Worm (Caenorhabditis elegans): ENCODE data around the gene evl-20.
A peak's percentile ranks its signal among the peaks of the same experiment; 100 is the strongest.

The evl-20 gene

ce11 chrII:8428947-8429919, 14.9 kb upstream of the evl-20 start:
- TF ChIP-seq lin-13 (GFP tag; optimal IDR thresholded peaks at IDR 0.05) (no peak), dpl-1 (GFP tag; optimal IDR thresholded peaks at IDR 0.05) (peak; percentile 24), aha-1 (tag) (peak; percentile 76), lsy-2 (tag; optimal IDR thresholded peaks at IDR 0.05) (peak in 1 of 2 experiments; percentile 43), tra-1 (GFP tag; IDR thresholded peaks at IDR 0.05) (no peak), hmg-1.1 (GFP tag; IDR thresholded peaks at IDR 0.05) (peak; percentile 36; the same call in 1 of the 2 replicates), gei-8 (GFP tag; optimal IDR thresholded peaks at IDR 0.05) (no peak), mxl-3 (GFP tag; optimal IDR thresholded peaks at IDR 0.05) (peak; percentile 7), dve-1 (tag; optimal IDR thresholded peaks at IDR 0.05; ENCODE audit: insufficient read depth) (no peak), F49E8.2 (tag; optimal IDR thresholded peaks at IDR 0.05; ENCODE audit: borderline replicate concordance) (peak; percentile 52), nhr-28 (tag; optimal IDR thresholded peaks at IDR 0.05) (peak; percentile 19), daf-16 (GFP tag; optimal IDR thresholded peaks at IDR 0.05) (no peak), daf-16 (tag; optimal IDR thresholded peaks at IDR 0.05) (peak; percentile 8), unc-130 (GFP tag; optimal IDR thresholded peaks at IDR 0.05) (peak; percentile 14), attf-4 (tag; optimal IDR thresholded peaks at IDR 0.05) (no peak)

- TF ChIP-seq daf-16 (GFP tag; optimal IDR thresholded peaks at IDR 0.05): no peak
- TF ChIP-seq daf-16 (tag; optimal IDR thresholded peaks at IDR 0.05): no peak
- TF ChIP-seq unc-130 (GFP tag; optimal IDR thresholded peaks at IDR 0.05): no peak
Observed at ce11 chrII:8431954-8432353, 12.2 kb upstream of the evl-20 start, which contains the start of gene acp-2. TSS of gene acp-2 (minus strand) at chrII:8432054.

- TF ChIP-seq tra-1 (GFP tag; IDR thresholded peaks at IDR 0.05) (no peak), ztf-11 (tag; optimal IDR thresholded peaks at IDR 0.05) (no peak), F44E2.7 (GFP tag; IDR thresholded peaks at IDR 0.05) (no peak), snpc-1.2 (GFP tag; IDR thresholded peaks at IDR 0.05) (no peak), zag-1 (tag; optimal IDR thresholded peaks at IDR 0.05) (no peak), nhr-237 (tag; optimal IDR thresholded peaks at IDR 0.05) (no peak), lir-3 (tag; optimal IDR thresholded peaks at IDR 0.05) (no peak), tag-97 (GFP tag; IDR thresholded peaks at IDR 0.05) (no peak), attf-4 (tag; optimal IDR thresholded peaks at IDR 0.05) (no peak), ZK337.2 (GFP tag; IDR thresholded peaks at IDR 0.05) (no peak), sdz-12 (GFP tag; optimal IDR thresholded peaks at IDR 0.05) (no peak)
Observed at ce11 chrII:8435005-8435404, 9.1 kb upstream of the evl-20 start, which contains the start of gene acp-4. TSS of gene acp-4 (minus strand) at chrII:8435105.

ce11 chrII:8437035-8437434, 7.1 kb upstream of the evl-20 start, which contains the start of gene acp-3:
TSS of gene acp-3 (minus strand) at chrII:8437135.
- TF ChIP-seq hmg-1.1 (GFP tag; IDR thresholded peaks at IDR 0.05) (no peak), ztf-7 (tag; optimal IDR thresholded peaks at IDR 0.05) (no peak), unc-62 (GFP tag; optimal IDR thresholded peaks at IDR 0.05 in 1 of 2) (peak in 1 of 2 experiments; percentile 68), unc-62 (tag; optimal IDR thresholded peaks at IDR 0.05) (no peak), aha-1 (tag) (peak; percentile 84), arid-1 (GFP tag; conservative IDR thresholded peaks at IDR 0.05) (no peak), F10B5.3 (tag; optimal IDR thresholded peaks at IDR 0.05) (no peak), ama-1 (optimal IDR thresholded peaks at IDR 0.05) (no peak), pqm-1 (tag; optimal IDR thresholded peaks at IDR 0.05) (no peak), dmd-8 (GFP tag; IDR thresholded peaks at IDR 0.05) (no peak)

- TF ChIP-seq unc-62 (GFP tag; optimal IDR thresholded peaks at IDR 0.05 in 1 of 2): peak in 1 of 2 experiments; percentile 13
- no peak for TF ChIP-seq unc-62 (tag; optimal IDR thresholded peaks at IDR 0.05)
- TF ChIP-seq nhr-102 (tag; optimal IDR thresholded peaks at IDR 0.05): no peak
- peak; percentile 91 for TF ChIP-seq nhr-28 (tag; optimal IDR thresholded peaks at IDR 0.05)
- no peak for TF ChIP-seq hlh-11 (tag; optimal IDR thresholded peaks at IDR 0.05)
- no peak for TF ChIP-seq ctbp-1 (GFP tag; IDR thresholded peaks at IDR 0.05)
- no peak for TF ChIP-seq lin-1 (GFP tag; IDR thresholded peaks at IDR 0.05)
Observed at ce11 chrII:8438791-8439287, 5.3 kb upstream of the evl-20 start, which contains the start of gene lips-10. TSS of gene lips-10 (plus strand) at chrII:8439168.

Measured in whole organism, L4 larva.